Worm (Caenorhabditis elegans) whole organism, L1 larva: Measurements from ENCODE around the gene rga-1.

Source experiments
- C16A3.4 ChIP-seq: fragments of 150-350 bp; optimal IDR thresholded peaks from 2 replicates; lab custom pipeline; 2014; ENCODE audit warnings: missing biosample characterization, missing genetic modification characterization
- aly-2 ChIP-seq: fragments of 150-350 bp; optimal IDR thresholded peaks from 2 replicates; lab custom pipeline; 2014; ENCODE audit warnings: missing biosample characterization, missing genetic modification characterization
- blmp-1 ChIP-seq: fragments of 150-350 bp; optimal IDR thresholded peaks from 2 replicates; lab custom pipeline; 2014; ENCODE audit warnings: missing biosample characterization, missing genetic modification characterization
- ceh-8 ChIP-seq: fragments of 200-800 bp; sonication (Bioruptor generic); optimal IDR thresholded peaks from 2 replicates; lab custom pipeline; 2018; ENCODE audit warnings: mild to moderate bottlenecking, missing genetic modification characterization, moderate library complexity, missing compliant biosample characterization
- ceh-82 ChIP-seq, 3 experiments: fragments of 150-350 bp in 1 of 3; sonication (generic microtip) in 2 of 3; optimal IDR thresholded peaks; 2 replicates each; lab custom pipeline; 2014 to 2017; ENCODE audit warnings: missing biosample characterization in 3 of 3, missing genetic modification characterization in 3 of 3
- dpl-1 ChIP-seq, 3 experiments: fragments of 150-350 bp in 2 of 3; sonication (generic microtip) in 1 of 3; optimal IDR thresholded peaks; 2 replicates each; lab custom pipeline; 2014 to 2017; ENCODE audit warnings: missing biosample characterization in 3 of 3, missing genetic modification characterization in 3 of 3, missing genetic modification reagents in 3 of 3
- dsc-1 ChIP-seq: sonication (generic microtip); optimal IDR thresholded peaks from 2 replicates; lab custom pipeline; 2016; ENCODE audit warnings: mild to moderate bottlenecking, missing genetic modification characterization, missing compliant biosample characterization
- efl-1 ChIP-seq, 4 experiments: fragments of 150-350 bp; optimal IDR thresholded peaks in 3 of 4; peaks in 1 of 4; 1 replicate in 1 of 4; 2 replicates in 3 of 4; lab custom pipeline; 2014; ENCODE audit warnings: missing biosample characterization in 2 of 4, missing genetic modification characterization in 2 of 4, missing genetic modification reagents in 2 of 4
- efl-3 ChIP-seq: fragments of 200-800 bp; sonication (Bioruptor generic); optimal IDR thresholded peaks from 2 replicates; lab custom pipeline; 2018; ENCODE audit warnings: mild to moderate bottlenecking, missing genetic modification characterization, missing compliant biosample characterization
- elt-3 ChIP-seq, 6 experiments: fragments of 150-350 bp in 1 of 6; sonication (generic microtip); optimal IDR thresholded peaks; 2 replicates each; lab custom pipeline; 2017 to 2018; ENCODE audit warnings: missing biosample characterization in 6 of 6, missing genetic modification characterization in 6 of 6, inconsistent platforms in 1 of 6
- ets-5 ChIP-seq: fragments of 200-800 bp; sonication (Bioruptor generic); IDR thresholded peaks from 2 replicates; pipeline ENCODE4 v1.3.6; 2022; ENCODE audit warnings: missing genetic modification characterization, missing compliant biosample characterization
- fkh-10 ChIP-seq: sonication (generic microtip); optimal IDR thresholded peaks from 2 replicates; lab custom pipeline; 2017; ENCODE audit warnings: missing biosample characterization, missing genetic modification reagents, missing genetic modification characterization
- fkh-8 ChIP-seq: sonication (generic microtip); optimal IDR thresholded peaks from 2 replicates; lab custom pipeline; 2016; ENCODE audit warnings: mild to moderate bottlenecking, missing genetic modification characterization, missing compliant biosample characterization
- fos-1 ChIP-seq: fragments of 150-350 bp; optimal IDR thresholded peaks from 2 replicates; lab custom pipeline; 2014; ENCODE audit warnings: missing biosample characterization, missing genetic modification characterization
- hlh-4 ChIP-seq: sonication (generic microtip); optimal IDR thresholded peaks from 2 replicates; lab custom pipeline; 2016; ENCODE audit warnings: mild to moderate bottlenecking, missing genetic modification characterization, missing compliant biosample characterization
- isw-1 ChIP-seq: fragments of 200-800 bp; sonication (Bioruptor generic); IDR thresholded peaks from 2 replicates; pipeline ENCODE4 v1.3.6; 2022; ENCODE audit warnings: missing genetic modification characterization, missing compliant biosample characterization
- jun-1 ChIP-seq: fragments of 150-350 bp; optimal IDR thresholded peaks from 2 replicates; lab custom pipeline; 2014; ENCODE audit warnings: missing biosample characterization, missing genetic modification reagents, missing genetic modification characterization
- lin-14 ChIP-seq: fragments of 200-800 bp; sonication (Bioruptor generic); optimal IDR thresholded peaks from 2 replicates; lab custom pipeline; 2018; ENCODE audit warnings: mild to moderate bottlenecking, missing genetic modification characterization, moderate library complexity, missing compliant biosample characterization
- lin-15B ChIP-seq: fragments of 150-350 bp; sonication (generic microtip); optimal IDR thresholded peaks from 3 replicates; lab custom pipeline; 2014; ENCODE audit warnings: missing biosample characterization, missing genetic modification characterization
- lin-35 ChIP-seq, 2 experiments: fragments of 150-350 bp; optimal IDR thresholded peaks; 2 replicates each; lab custom pipeline; 2014; ENCODE audit warnings: missing biosample characterization in 2 of 2, missing genetic modification characterization in 2 of 2, missing genetic modification reagents in 2 of 2
- lin-39 ChIP-seq: fragments of 150-350 bp; optimal IDR thresholded peaks from 2 replicates; lab custom pipeline; 2014; ENCODE audit warnings: missing biosample characterization, missing genetic modification reagents, missing genetic modification characterization
- lir-3 ChIP-seq: sonication (generic microtip); optimal IDR thresholded peaks from 2 replicates; lab custom pipeline; 2016; ENCODE audit warnings: mild to moderate bottlenecking, missing genetic modification characterization, moderate library complexity, missing compliant biosample characterization; ENCODE audit not compliant: poor library complexity
- lsy-2 ChIP-seq, 2 experiments: fragments of 150-350 bp; optimal IDR thresholded peaks; 2 replicates each; lab custom pipeline; 2014; ENCODE audit warnings: missing biosample characterization in 2 of 2, missing genetic modification characterization in 2 of 2
- mab-9 ChIP-seq: fragments of 200-800 bp; sonication (Bioruptor generic); IDR thresholded peaks from 2 replicates; pipeline ENCODE4 v1.3.6; 2022; ENCODE audit warnings: missing genetic modification reagents, missing genetic modification characterization, missing compliant biosample characterization
- mdl-1 ChIP-seq, 2 experiments: fragments of 150-350 bp; optimal IDR thresholded peaks; 2 replicates each; lab custom pipeline; 2014 to 2017; ENCODE audit warnings: missing biosample characterization in 2 of 2, missing genetic modification characterization in 2 of 2, inconsistent platforms in 1 of 2
- mef-2 ChIP-seq: fragments of 150-350 bp; optimal IDR thresholded peaks from 2 replicates; lab custom pipeline; 2014; ENCODE audit warnings: missing biosample characterization, missing genetic modification characterization
- nhr-20 ChIP-seq: sonication (generic microtip); optimal IDR thresholded peaks from 2 replicates; lab custom pipeline; 2016; ENCODE audit warnings: mild to moderate bottlenecking, missing genetic modification characterization, missing compliant biosample characterization
- nhr-71 ChIP-seq: sonication (generic microtip); optimal IDR thresholded peaks from 2 replicates; lab custom pipeline; 2016; ENCODE audit warnings: mild to moderate bottlenecking, missing genetic modification characterization, moderate library complexity, missing compliant biosample characterization
- nhr-77 ChIP-seq: fragments of 150-350 bp; optimal IDR thresholded peaks from 2 replicates; lab custom pipeline; 2014; ENCODE audit warnings: missing biosample characterization, missing genetic modification characterization
- nhr-90 ChIP-seq: sonication (generic microtip); optimal IDR thresholded peaks from 2 replicates; lab custom pipeline; 2016; ENCODE audit warnings: mild to moderate bottlenecking, missing genetic modification characterization, missing compliant biosample characterization; ENCODE audit not compliant: poor library complexity
- pag-3 ChIP-seq: sonication (generic microtip); optimal IDR thresholded peaks from 2 replicates; lab custom pipeline; 2017; ENCODE audit warnings: missing genetic modification characterization, mild to moderate bottlenecking, missing compliant biosample characterization, antibody characterized with exemption, borderline replicate concordance; ENCODE audit not compliant: insufficient read depth
- rnt-1 ChIP-seq: sonication (generic microtip); optimal IDR thresholded peaks from 2 replicates; lab custom pipeline; 2016; ENCODE audit warnings: mild to moderate bottlenecking, missing genetic modification characterization, moderate library complexity, missing compliant biosample characterization
- skn-1 ChIP-seq: fragments of 150-350 bp; optimal IDR thresholded peaks from 2 replicates; lab custom pipeline; 2014; ENCODE audit warnings: missing biosample characterization, missing genetic modification characterization
- snpc-4 ChIP-seq: fragments of 150-350 bp; optimal IDR thresholded peaks from 2 replicates; lab custom pipeline; 2014; ENCODE audit warnings: missing biosample characterization, missing genetic modification characterization
- snu-23 ChIP-seq: sonication (generic microtip); optimal IDR thresholded peaks from 2 replicates; lab custom pipeline; 2016; ENCODE audit warnings: missing genetic modification characterization, missing compliant biosample characterization
- swsn-7 ChIP-seq: sonication (generic microtip); optimal IDR thresholded peaks from 2 replicates; lab custom pipeline; 2016; ENCODE audit warnings: missing genetic modification characterization, missing compliant biosample characterization
- tbx-2 ChIP-seq: sonication (generic microtip); optimal IDR thresholded peaks from 2 replicates; lab custom pipeline; 2016; ENCODE audit warnings: missing genetic modification characterization, missing compliant biosample characterization
- unc-62 ChIP-seq: fragments of 150-350 bp; optimal IDR thresholded peaks from 2 replicates; lab custom pipeline; 2014; ENCODE audit warnings: missing biosample characterization, missing genetic modification reagents, missing genetic modification characterization
- unc-98 ChIP-seq: fragments of 200-800 bp; sonication (Bioruptor generic); IDR thresholded peaks from 2 replicates; pipeline ENCODE4 v1.3.6; 2022; ENCODE audit warnings: missing genetic modification characterization, missing compliant biosample characterization
- vab-15 ChIP-seq: sonication (generic microtip); optimal IDR thresholded peaks from 2 replicates; lab custom pipeline; 2017; ENCODE audit warnings: missing genotype, mild to moderate bottlenecking, missing genetic modification characterization, missing compliant biosample characterization
- xbp-1 ChIP-seq: sonication (generic microtip); optimal IDR thresholded peaks from 2 replicates; lab custom pipeline; 2016; ENCODE audit warnings: missing genetic modification characterization, missing compliant biosample characterization
- zag-1 ChIP-seq: fragments of 150-350 bp; optimal IDR thresholded peaks from 2 replicates; lab custom pipeline; 2014; ENCODE audit warnings: missing biosample characterization, missing genetic modification characterization
- ztf-11 ChIP-seq, 2 experiments: sonication (generic microtip); optimal IDR thresholded peaks; 2 replicates each; lab custom pipeline; 2016 to 2017; ENCODE audit warnings: missing genetic modification characterization in 2 of 2, missing biosample characterization in 1 of 2, missing compliant biosample characterization in 1 of 2

rga-1 gene

ce11 chrII:11433942-11434341 is 30.8 kb upstream of the rga-1 start, which contains the start of gene C05D12.5:
Gene C05D12.5 (plus strand): TSS chrII:11434242.
- TF ChIP-seq nhr-71 (tag; lab: Kevin White, UChicago) = no peak
- no peak for TF ChIP-seq efl-3 (GFP tag; lab: Kevin White, UChicago)
- TF ChIP-seq pag-3 (tag; lab: Kevin White, UChicago) = no peak
- TF ChIP-seq, all 84 proteins: peak for 0

- TF ChIP-seq nhr-90 (tag; lab: Kevin White, UChicago) (no peak), lin-35 (GFP tag; optimal IDR thresholded peaks at IDR 0.05; lab: Kevin White, UChicago) (peak in 1 of 2 experiments; percentile 12)
These were observed 26.3 kb upstream of the rga-1 start, which contains the start of gene vha-6 for ce11 chrII:11438417-11438816. Gene vha-6 (minus strand): TSS chrII:11438452.

ce11 chrII:11440265-11440664 is 24.4 kb upstream of the rga-1 start, which contains the start of gene VW02B12L.2:
Gene VW02B12L.2 (minus strand): TSS chrII:11440329.
- TF ChIP-seq swsn-7 (tag; lab: Kevin White, UChicago) = peak; percentile 28
- peak; percentile 43 to 91 for TF ChIP-seq efl-1 (optimal IDR thresholded peaks at IDR 0.05; lab: Kevin White, UChicago)
- TF ChIP-seq efl-1 (GFP tag; optimal IDR thresholded peaks at IDR 0.05 in 1 of 2; lab: Kevin White, UChicago) = peak; percentile 90 to 99
- no peak for TF ChIP-seq isw-1 (GFP tag; lab: Robert Waterston, UW)
- no peak for TF ChIP-seq zag-1 (tag; lab: Kevin White, UChicago)
- TF ChIP-seq lin-14 (GFP tag; lab: Kevin White, UChicago) = peak; percentile 61
- peak; percentile 74 for TF ChIP-seq vab-15 (tag; lab: Kevin White, UChicago)
- peak; percentile 34 for TF ChIP-seq nhr-90 (tag; lab: Kevin White, UChicago)
- peak; percentile 80 to 90 (median 89) for TF ChIP-seq dpl-1 (GFP tag; optimal IDR thresholded peaks at IDR 0.05; lab: Kevin White, UChicago)
- TF ChIP-seq C16A3.4 (tag; lab: Kevin White, UChicago) = peak; percentile 54
- TF ChIP-seq ceh-8 = no peak
- peak in 2 of 3 experiments; percentile 4 to 48 for TF ChIP-seq ceh-82 (tag; optimal IDR thresholded peaks at IDR 0.05; lab: Kevin White, UChicago)
- no peak for TF ChIP-seq fkh-10 (GFP tag; lab: Kevin White, UChicago)
- peak; percentile 23 for TF ChIP-seq nhr-77
- TF ChIP-seq nhr-20 (tag; lab: Kevin White, UChicago) = peak; percentile 52
- no peak for TF ChIP-seq unc-98 (GFP tag; lab: Robert Waterston, UW)
- no peak for TF ChIP-seq elt-3 (tag; optimal IDR thresholded peaks at IDR 0.05; lab: Kevin White, UChicago)
- TF ChIP-seq mef-2 (tag; lab: Kevin White, UChicago) = no peak
- peak; percentile 89 to 96 for TF ChIP-seq lin-35 (GFP tag; optimal IDR thresholded peaks at IDR 0.05; lab: Kevin White, UChicago)
- peak; percentile 71 for TF ChIP-seq blmp-1 (tag; lab: Kevin White, UChicago)
- peak; percentile 10 for TF ChIP-seq lin-39 (tag; lab: Kevin White, UChicago)
- no peak for TF ChIP-seq ztf-11 (tag; optimal IDR thresholded peaks at IDR 0.05; lab: Kevin White, UChicago)
- TF ChIP-seq fos-1 (tag; lab: Kevin White, UChicago) = no peak
- TF ChIP-seq aly-2 (tag; lab: Kevin White, UChicago) = no peak
- peak; percentile 45 for TF ChIP-seq lin-15B (tag; lab: Kevin White, UChicago)
- TF ChIP-seq mdl-1 (tag; optimal IDR thresholded peaks at IDR 0.05; lab: Kevin White, UChicago) = no peak
- no peak for TF ChIP-seq hlh-4 (tag; lab: Kevin White, UChicago)
- no peak for TF ChIP-seq ets-5 (GFP tag; lab: Robert Waterston, UW)
- peak; percentile 4 for TF ChIP-seq fkh-8
- TF ChIP-seq dsc-1 (tag; lab: Kevin White, UChicago) = peak; percentile 18
- no peak for TF ChIP-seq jun-1 (tag; lab: Kevin White, UChicago)
- TF ChIP-seq snu-23 (GFP tag; lab: Kevin White, UChicago) = peak; percentile 57
- peak; percentile 25 for TF ChIP-seq xbp-1 (tag; lab: Kevin White, UChicago)
- peak; percentile 58 for TF ChIP-seq skn-1
- peak; percentile 59 for TF ChIP-seq nhr-71 (tag; lab: Kevin White, UChicago)
- TF ChIP-seq snpc-4 (tag; lab: Kevin White, UChicago) = peak; percentile 7
- TF ChIP-seq unc-62 = no peak
- peak; percentile 38 for TF ChIP-seq rnt-1 (tag; lab: Kevin White, UChicago)
- TF ChIP-seq tbx-2 (tag; lab: Kevin White, UChicago) = no peak
- TF ChIP-seq lsy-2 (tag; optimal IDR thresholded peaks at IDR 0.05; lab: Kevin White, UChicago) = peak; percentile 53 to 85
- no peak for TF ChIP-seq mab-9 (GFP tag; lab: Robert Waterston, UW)
- no peak for TF ChIP-seq lir-3 (tag; lab: Kevin White, UChicago)
- TF ChIP-seq, all 84 proteins: peak for 23
